Worm (Caenorhabditis elegans) whole organism, L2 larva: ENCODE results near the gene kin-20.

Experiments
- F13H6.1 ChIP-seq: sonication (generic microtip); optimal IDR thresholded peaks from 2 replicates; lab custom pipeline; 2016; ENCODE audit warnings: missing genetic modification characterization, missing compliant biosample characterization
- ZK546.5 ChIP-seq: sonication (generic microtip); optimal IDR thresholded peaks from 2 replicates; lab custom pipeline; 2017; ENCODE audit warnings: missing biosample characterization, missing genetic modification characterization
- aly-2 ChIP-seq: fragments of 150-350 bp; optimal IDR thresholded peaks from 2 replicates; lab custom pipeline; 2014; ENCODE audit warnings: missing biosample characterization, missing genetic modification characterization
- blmp-1 ChIP-seq: sonication (generic microtip); optimal IDR thresholded peaks from 2 replicates; lab custom pipeline; 2017; ENCODE audit warnings: missing genetic modification characterization, mild to moderate bottlenecking, missing compliant biosample characterization, antibody characterized with exemption, moderate library complexity; ENCODE audit not compliant: insufficient read depth
- egl-27 ChIP-seq: sonication (generic microtip); optimal IDR thresholded peaks from 3 replicates; lab custom pipeline; 2017; ENCODE audit warnings: missing biosample characterization, missing genetic modification reagents, missing genetic modification characterization
- elt-1 ChIP-seq: fragments of 150-350 bp; optimal IDR thresholded peaks from 2 replicates; lab custom pipeline; 2014; ENCODE audit warnings: missing biosample characterization, missing genetic modification characterization
- fos-1 ChIP-seq: fragments of 150-350 bp; optimal IDR thresholded peaks from 2 replicates; lab custom pipeline; 2014; ENCODE audit warnings: missing biosample characterization, missing genetic modification characterization
- lin-13 ChIP-seq: fragments of 150-350 bp; optimal IDR thresholded peaks from 2 replicates; lab custom pipeline; 2014; ENCODE audit warnings: missing biosample characterization, missing genetic modification reagents, missing genetic modification characterization
- lin-39 ChIP-seq: fragments of 150-350 bp; optimal IDR thresholded peaks from 2 replicates; lab custom pipeline; 2014; ENCODE audit warnings: missing biosample characterization, missing genetic modification reagents, missing genetic modification characterization
- lsy-2 ChIP-seq, 2 experiments: fragments of 150-350 bp in 1 of 2; sonication (generic microtip) in 1 of 2; optimal IDR thresholded peaks; 2 replicates each; lab custom pipeline; 2014 to 2017; ENCODE audit warnings: missing biosample characterization in 2 of 2, missing genetic modification characterization in 2 of 2
- mab-5 ChIP-seq: fragments of 150-350 bp; optimal IDR thresholded peaks from 2 replicates; lab custom pipeline; 2014; ENCODE audit warnings: missing biosample characterization, missing genetic modification characterization
- nhr-11 ChIP-seq: fragments of 150-350 bp; optimal IDR thresholded peaks from 2 replicates; lab custom pipeline; 2014; ENCODE audit warnings: missing biosample characterization, missing genetic modification characterization
- nhr-129 ChIP-seq: fragments of 150-350 bp; optimal IDR thresholded peaks from 2 replicates; lab custom pipeline; 2014; ENCODE audit warnings: missing biosample characterization, missing genetic modification characterization
- nhr-21 ChIP-seq: fragments of 150-350 bp; optimal IDR thresholded peaks from 2 replicates; lab custom pipeline; 2014; ENCODE audit warnings: missing biosample characterization, missing genetic modification characterization
- nhr-23 ChIP-seq: fragments of 150-350 bp; optimal IDR thresholded peaks from 2 replicates; lab custom pipeline; 2014; ENCODE audit warnings: missing biosample characterization, missing genetic modification reagents, missing genetic modification characterization
- nhr-237 ChIP-seq: fragments of 150-350 bp; optimal IDR thresholded peaks from 2 replicates; lab custom pipeline; 2014; ENCODE audit warnings: missing biosample characterization, missing genetic modification characterization
- nhr-25 ChIP-seq: fragments of 150-350 bp; sonication (generic microtip); optimal IDR thresholded peaks from 3 replicates; lab custom pipeline; 2014; ENCODE audit warnings: missing biosample characterization, missing genetic modification characterization
- nhr-6 ChIP-seq: fragments of 150-350 bp; optimal IDR thresholded peaks from 2 replicates; lab custom pipeline; 2014; ENCODE audit warnings: missing biosample characterization, missing genetic modification characterization
- nhr-77 ChIP-seq: fragments of 150-350 bp; optimal IDR thresholded peaks from 2 replicates; lab custom pipeline; 2014; ENCODE audit warnings: missing biosample characterization, missing genetic modification characterization
- skn-1 ChIP-seq: sonication (generic microtip); optimal IDR thresholded peaks from 2 replicates; lab custom pipeline; 2017; ENCODE audit warnings: missing biosample characterization, missing genetic modification characterization
- sma-3 ChIP-seq: sonication (generic microtip); optimal IDR thresholded peaks from 2 replicates; lab custom pipeline; 2016; ENCODE audit warnings: missing genetic modification reagents, missing genetic modification characterization, missing compliant biosample characterization
- sma-9 ChIP-seq, 2 experiments: fragments of 150-350 bp in 1 of 2; sonication (generic microtip) in 1 of 2; optimal IDR thresholded peaks; 2 replicates each; lab custom pipeline; 2014 to 2016; ENCODE audit warnings: missing genetic modification characterization in 2 of 2, mild to moderate bottlenecking in 1 of 2, missing biosample characterization in 1 of 2, missing compliant biosample characterization in 1 of 2, missing genetic modification reagents in 1 of 2, moderate library complexity in 1 of 2
- snpc-4 ChIP-seq: fragments of 150-350 bp; optimal IDR thresholded peaks from 2 replicates; lab custom pipeline; 2014; ENCODE audit warnings: missing biosample characterization, missing genetic modification characterization
- unc-39 ChIP-seq: fragments of 150-350 bp; optimal IDR thresholded peaks from 2 replicates; lab custom pipeline; 2014; ENCODE audit warnings: missing biosample characterization, missing genetic modification characterization
- unc-55 ChIP-seq: fragments of 150-350 bp; sonication (generic microtip); optimal IDR thresholded peaks from 3 replicates; lab custom pipeline; 2014; ENCODE audit warnings: missing biosample characterization, missing genetic modification reagents, missing genetic modification characterization
- unc-62 ChIP-seq: fragments of 150-350 bp; optimal IDR thresholded peaks from 2 replicates; lab custom pipeline; 2014; ENCODE audit warnings: missing biosample characterization, missing genetic modification reagents, missing genetic modification characterization
- zag-1 ChIP-seq: fragments of 150-350 bp; optimal IDR thresholded peaks from 2 replicates; lab custom pipeline; 2014; ENCODE audit warnings: missing biosample characterization, missing genetic modification characterization
- ztf-4 ChIP-seq: fragments of 150-350 bp; optimal IDR thresholded peaks from 2 replicates; lab custom pipeline; 2014; ENCODE audit warnings: missing biosample characterization, missing genetic modification characterization

Gene kin-20

DNA sequence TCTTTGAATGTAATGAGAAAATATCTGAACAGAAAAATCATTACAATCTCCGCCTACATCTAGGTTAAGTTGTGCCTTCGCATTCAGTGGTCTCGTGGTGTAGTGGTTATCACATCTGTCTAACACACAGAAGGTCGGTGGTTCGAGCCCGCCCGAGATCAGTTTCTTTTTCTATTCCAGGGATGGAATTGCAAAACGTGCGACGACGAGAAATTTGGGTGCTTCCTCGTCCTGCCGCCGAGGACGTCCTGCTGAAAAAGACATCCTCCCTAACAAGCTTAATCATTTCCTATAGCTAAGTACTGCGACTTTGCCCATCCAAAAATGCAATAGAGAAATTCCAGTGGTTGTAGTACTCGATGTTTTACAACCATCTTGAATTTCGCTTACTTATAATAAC is 41.5 kb downstream of the kin-20 start:
- TF ChIP-seq unc-62 (GFP tag; lab: Kevin White, UChicago) (no peak), fos-1 (tag; lab: Kevin White, UChicago) (peak; percentile 15), unc-39 (tag; lab: Kevin White, UChicago) (no peak), nhr-237 (tag; lab: Kevin White, UChicago) (no peak), elt-1 (no peak), mab-5 (tag; lab: Kevin White, UChicago) (no peak), nhr-129 (tag; lab: Kevin White, UChicago) (peak; percentile 20), snpc-4 (tag; lab: Kevin White, UChicago) (no peak), nhr-25 (tag; lab: Kevin White, UChicago) (no peak), nhr-21 (peak; percentile 43), F13H6.1 (tag; lab: Kevin White, UChicago) (no peak), lin-39 (no peak), sma-3 (GFP tag; lab: Kevin White, UChicago) (peak; percentile 35), unc-55 (GFP tag; lab: Kevin White, UChicago) (no peak), lsy-2 (tag; optimal IDR thresholded peaks at IDR 0.05; lab: Kevin White, UChicago) (no peak), aly-2 (tag; lab: Kevin White, UChicago) (no peak)

- TF ChIP-seq zag-1 (tag; lab: Kevin White, UChicago) (no peak), nhr-129 (tag; lab: Kevin White, UChicago) (peak; percentile 23)
These were observed 43.9 kb downstream of the kin-20 start for ce11 chrX:15233684-15234083.

DNA sequence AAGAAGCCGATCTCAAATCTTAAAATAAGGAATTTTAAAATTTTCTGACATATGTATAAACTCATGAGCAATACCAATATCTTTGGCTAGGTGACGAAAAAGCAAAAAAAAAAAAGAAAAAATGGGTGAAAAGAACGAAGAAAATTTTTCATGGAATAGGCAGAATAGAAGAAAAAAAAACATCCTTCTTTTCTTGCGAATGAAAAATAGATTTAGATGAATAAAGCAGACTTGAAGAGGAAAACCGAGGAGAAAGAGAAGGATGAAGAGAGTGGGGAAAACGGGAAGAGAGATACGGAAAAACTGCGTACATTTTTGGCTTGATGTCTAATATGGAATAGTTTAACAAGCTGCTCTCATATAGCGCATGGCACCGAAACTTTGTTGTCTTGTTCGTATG is 45.8 kb downstream of the kin-20 start:
- TF ChIP-seq nhr-129 (tag; lab: Kevin White, UChicago) (no peak), unc-55 (GFP tag; lab: Kevin White, UChicago) (peak; percentile 47)
- TF ChIP-seq, all 48 proteins: peak for 1

ce11 chrX:15230394-15230968 is 47.1 kb downstream of the kin-20 start, which contains the start of gene H03A11.2:
TSS of gene H03A11.2 (minus strand) at chrX:15230645.
- no peak for TF ChIP-seq egl-27
- peak; percentile 33 for TF ChIP-seq fos-1 (tag; lab: Kevin White, UChicago)

ce11 chrX:15229174-15229573 is 48.4 kb downstream of the kin-20 start:
- TF ChIP-seq F13H6.1 (tag; lab: Kevin White, UChicago) (no peak), egl-27 (no peak), blmp-1 (no peak), fos-1 (tag; lab: Kevin White, UChicago) (peak; percentile 47)
- TF ChIP-seq, all 48 proteins: peak for 1

- peak; percentile 14 for TF ChIP-seq sma-9 (GFP tag; optimal IDR thresholded peaks at IDR 0.05; lab: Kevin White, UChicago)
- no peak for TF ChIP-seq sma-9 (tag; optimal IDR thresholded peaks at IDR 0.05; lab: Kevin White, UChicago)
- no peak for TF ChIP-seq nhr-6
- peak; percentile 42 for TF ChIP-seq nhr-21
- TF ChIP-seq lin-13 (GFP tag; lab: Kevin White, UChicago), result no peak
- TF ChIP-seq ZK546.5 (tag; lab: Kevin White, UChicago), result no peak
These were observed 52.3 kb downstream of the kin-20 start for ce11 chrX:15225180-15225724.

DNA sequence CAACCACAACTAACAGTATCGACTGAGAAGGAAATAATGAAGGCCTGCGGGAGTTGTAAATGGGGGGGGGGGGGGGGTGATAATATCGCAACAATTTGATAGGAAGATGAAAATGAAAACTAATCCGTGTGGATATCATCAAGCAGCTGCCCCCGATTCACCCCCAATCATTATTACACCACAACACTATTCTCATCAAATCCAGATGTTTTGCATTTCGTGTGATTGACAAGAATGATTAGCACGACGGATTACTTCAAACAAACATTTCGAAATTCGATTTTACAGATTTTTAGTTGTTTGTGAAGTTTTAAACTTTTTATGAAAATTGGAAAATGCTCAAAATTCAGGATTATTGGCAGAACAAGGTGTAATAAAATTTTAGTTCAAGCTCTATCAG is 53.4 kb downstream of the kin-20 start:
- no peak for TF ChIP-seq nhr-11 (tag; lab: Kevin White, UChicago)
- no peak for TF ChIP-seq ztf-4 (tag; lab: Kevin White, UChicago)
- TF ChIP-seq nhr-23 (tag; lab: Kevin White, UChicago), result no peak
- TF ChIP-seq nhr-77 (tag; lab: Kevin White, UChicago), result no peak
- no peak for TF ChIP-seq sma-3 (GFP tag; lab: Kevin White, UChicago)
- TF ChIP-seq sma-9 (GFP tag; optimal IDR thresholded peaks at IDR 0.05; lab: Kevin White, UChicago), result peak; percentile 32
- TF ChIP-seq sma-9 (tag; optimal IDR thresholded peaks at IDR 0.05; lab: Kevin White, UChicago), result no peak
- TF ChIP-seq nhr-129 (tag; lab: Kevin White, UChicago), result peak; percentile 28
- no peak for TF ChIP-seq skn-1 (tag; lab: Kevin White, UChicago)
